Worm (Caenorhabditis elegans) whole organism, midembryonic: ENCODE results near the gene K11H12.11.

Experiments
- T22C8.4 ChIP-seq: fragments of 200-800 bp; sonication (Bioruptor generic); IDR thresholded peaks from 2 replicates; pipeline ENCODE4 v1.3.6; 2022; ENCODE audit warnings: missing genetic modification characterization, missing compliant biosample characterization
- flt-1 ChIP-seq: fragments of 200-800 bp; sonication (Bioruptor generic); IDR thresholded peaks from 2 replicates; pipeline ENCODE4 v1.3.6; 2022; ENCODE audit warnings: missing genetic modification characterization, missing compliant biosample characterization
- ref-1 ChIP-seq: fragments of 200-800 bp; sonication (Bioruptor generic); conservative IDR thresholded peaks from 2 replicates; pipeline ENCODE4 v1.3.6; 2022; ENCODE audit warnings: missing genetic modification reagents, missing genetic modification characterization, missing compliant biosample characterization
- tab-1 ChIP-seq: fragments of 200-800 bp; sonication (Bioruptor generic); IDR thresholded peaks from 2 replicates; pipeline ENCODE4 v1.3.6; 2022; ENCODE audit warnings: missing genetic modification characterization, missing compliant biosample characterization
- ztf-23 ChIP-seq: fragments of 200-800 bp; sonication (Bioruptor generic); IDR thresholded peaks from 2 replicates; pipeline ENCODE4 v1.3.6; 2022; ENCODE audit warnings: missing genetic modification reagents, missing genetic modification characterization, missing compliant biosample characterization

DNA sequence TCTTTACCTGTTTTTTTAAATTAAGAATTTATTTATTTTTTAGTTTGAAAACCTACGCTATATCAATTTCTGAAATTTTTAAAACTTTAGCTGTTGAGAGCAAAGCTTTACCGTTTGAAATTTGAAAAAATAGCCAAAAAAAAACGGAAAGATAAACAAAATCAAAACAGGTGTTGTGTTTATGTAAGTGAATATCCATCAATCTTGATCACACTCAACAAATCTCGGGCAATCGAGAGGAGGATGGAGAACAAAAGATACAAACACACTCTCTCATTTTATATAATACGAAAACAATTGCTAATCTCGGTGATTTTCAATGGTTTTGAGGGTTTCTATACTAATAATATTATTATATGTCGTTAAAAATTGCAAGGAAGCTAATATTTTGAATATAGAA is 8.7 kb downstream of the K11H12.11 start:
- TF ChIP-seq tab-1 (GFP tag; lab: Robert Waterston, UW), result no peak
- no peak for TF ChIP-seq flt-1 (GFP tag; lab: Robert Waterston, UW)
- no peak for TF ChIP-seq ztf-23
- TF ChIP-seq ref-1 (GFP tag; lab: Robert Waterston, UW), result no peak
- TF ChIP-seq T22C8.4 (GFP tag; lab: Robert Waterston, UW), result no peak
